Worm (Caenorhabditis elegans): ENCODE results near the gene srg-8.

srg-8 gene

ce11 chrIII:6206161-6206853, 48.3 kb downstream of the srg-8 start, which contains the start of the genes sna-3 and rps-3 (continued):
- TF ChIP-seq cebp-1 (GFP tag; IDR thresholded peaks at IDR 0.05) (0 out of 2 replicates have a peak, but pooled peaks have one; percentile 13), cebp-1 (tag; optimal IDR thresholded peaks at IDR 0.05) (peak; percentile 62), ceh-91 (GFP tag; IDR thresholded peaks at IDR 0.05) (peak; percentile 38; the same call in 1 of the 2 replicates), D2030.7 (GFP tag; IDR thresholded peaks at IDR 0.05) (peak; percentile 72), snpc-1.1 (tag; optimal IDR thresholded peaks at IDR 0.05; ENCODE audit: insufficient read depth) (peak; percentile 66), let-607 (tag; optimal IDR thresholded peaks at IDR 0.05) (peak in 1 of 2 experiments; percentile 36), dpl-1 (GFP tag; optimal IDR thresholded peaks at IDR 0.05) (peak; percentile 29), attf-3 (GFP tag; conservative IDR thresholded peaks at IDR 0.05) (peak; percentile 61), atf-7 (tag; optimal IDR thresholded peaks at IDR 0.05) (no peak), aptf-2 (GFP tag; conservative IDR thresholded peaks at IDR 0.05) (no peak), snpc-1.3 (tag; optimal IDR thresholded peaks at IDR 0.05; ENCODE audit: insufficient read depth) (peak; percentile 55), lin-35 (GFP tag; optimal IDR thresholded peaks at IDR 0.05) (peak in 1 of 3 experiments; percentile 58), F33H1.4 (GFP tag; IDR thresholded peaks at IDR 0.05) (peak; percentile 93), lin-54 (GFP tag; optimal IDR thresholded peaks at IDR 0.05) (peak; percentile 67), mcd-1 (GFP tag; IDR thresholded peaks at IDR 0.05) (peak; percentile 72), nhr-80 (tag; optimal IDR thresholded peaks at IDR 0.05) (peak; percentile 54), snpc-4 (GFP tag; optimal IDR thresholded peaks at IDR 0.05) (peak; percentile 10), snpc-4 (tag; optimal IDR thresholded peaks at IDR 0.05) (peak; percentile 26 to 69 (median 42)), dox-1 (GFP tag; IDR thresholded peaks at IDR 0.05) (0 out of 2 replicates have a peak, but pooled peaks have one; percentile 18), F37B4.10 (GFP tag; IDR thresholded peaks at IDR 0.05) (no peak), ceh-27 (GFP tag; optimal IDR thresholded peaks at IDR 0.05) (peak; percentile 50), F39B2.1 (GFP tag; IDR thresholded peaks at IDR 0.05) (no peak), tbp1 (GFP tag; optimal IDR thresholded peaks at IDR 0.05) (peak; percentile 58), F23B12.7 (tag; optimal IDR thresholded peaks at IDR 0.05; ENCODE audit: insufficient read depth) (peak; percentile 96), hsf-1 (GFP tag; IDR thresholded peaks at IDR 0.05) (peak; percentile 58; the same call in 1 of the 2 replicates), ZK185.1 (tag; optimal IDR thresholded peaks at IDR 0.05; ENCODE audit: poor library complexity, severe bottlenecking) (peak; percentile 40), ztf-18 (tag; optimal IDR thresholded peaks at IDR 0.05) (peak; percentile 83), unc-130 (GFP tag; optimal IDR thresholded peaks at IDR 0.05) (no peak)
